Fruit fly (Drosophila melanogaster) whole organism, larva: ENCODE results near the gene CG8507.

Experiments used
- noc ChIP-seq: fragments of 200-800 bp; sonication (Bioruptor generic); optimal IDR thresholded peaks from 3 replicates; lab custom pipeline; 2019; ENCODE audit warnings: missing biosample characterization, mild to moderate bottlenecking, missing genetic modification characterization, moderate library complexity

Gene CG8507

DNA sequence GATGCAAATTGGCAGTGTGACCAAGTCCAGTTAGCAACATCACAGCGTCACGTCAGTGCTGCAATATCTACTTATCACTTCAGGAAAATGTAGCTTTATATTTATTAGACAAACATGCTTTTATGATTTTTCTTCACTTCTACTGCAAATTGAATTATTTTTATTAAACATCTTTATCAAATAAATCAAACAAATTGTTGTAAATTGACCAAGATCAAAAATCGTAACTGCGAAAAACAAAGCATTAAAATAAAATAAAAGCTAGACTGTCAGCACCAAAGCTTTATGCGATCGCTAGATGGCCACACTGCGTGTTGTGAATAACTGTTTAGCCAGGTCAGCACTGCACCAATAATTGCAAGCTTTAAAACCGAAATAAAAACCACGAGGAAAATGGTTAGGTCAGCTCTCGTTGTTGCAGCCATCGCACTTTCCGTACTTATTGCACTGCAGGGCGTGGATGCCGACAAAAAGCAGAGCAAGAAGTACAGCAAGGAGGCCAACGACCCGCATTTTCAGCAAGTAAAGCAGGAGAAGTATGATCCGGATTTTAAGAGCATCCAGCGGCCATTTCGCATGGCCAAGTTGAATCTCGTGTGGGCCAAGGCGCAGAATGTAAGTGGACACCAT lies at the start of gene CG8507, which contains the start of gene CG12945:
CG8507 (plus strand) TSS at position 307 of the 630 bp plus-strand sequence.
CG12945 (minus strand) TSS at position 45 of the 630 bp plus-strand sequence.
- peak; percentile 50 for TF ChIP-seq noc (tag; lab: Kevin White, UChicago)

DNA sequence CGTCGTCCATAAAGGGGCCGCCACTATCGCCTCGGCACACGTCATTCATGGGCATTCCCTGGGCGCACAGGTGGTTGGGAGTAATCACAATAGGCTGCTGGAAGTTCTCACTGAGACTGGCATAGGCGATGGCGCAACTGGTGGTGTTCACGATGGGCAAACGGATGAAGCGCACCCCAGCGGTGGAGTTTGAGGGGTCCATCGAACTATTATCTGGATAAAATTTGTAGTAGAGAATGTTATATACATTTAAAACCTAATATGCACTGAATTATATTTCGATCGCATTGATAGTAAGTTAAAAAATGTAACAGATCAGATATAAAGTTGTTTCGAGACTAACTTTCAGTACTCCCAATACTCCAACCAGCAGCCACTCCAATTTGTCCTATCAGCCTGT lies 48.1 kb upstream of the CG8507 start, which contains the start of gene CG31415:
CG31415 (plus strand) TSS at position 301 of the 400 bp plus-strand sequence.
- no peak for TF ChIP-seq noc (tag; lab: Kevin White, UChicago)

DNA sequence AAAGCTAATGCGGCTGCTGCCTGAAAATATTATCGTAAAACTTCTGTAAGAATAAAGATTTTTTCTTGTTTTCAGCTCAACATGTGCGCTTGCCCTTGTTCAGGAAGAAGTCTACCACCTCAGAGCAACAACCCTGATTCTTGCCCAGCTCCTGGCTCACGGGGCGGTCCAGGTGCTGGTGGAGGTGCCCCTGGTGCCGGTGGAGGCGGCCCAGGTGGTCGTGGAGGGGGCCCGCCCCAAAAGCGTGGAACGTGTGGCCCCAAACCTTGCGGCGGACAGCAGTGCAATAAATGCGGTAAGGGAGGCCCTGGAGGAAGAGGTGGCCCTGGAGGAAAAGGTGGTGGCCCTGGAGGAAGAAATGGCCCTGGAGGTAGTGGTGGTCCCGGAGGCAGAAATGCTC lies 47.3 kb upstream of the CG8507 start:
- no peak for TF ChIP-seq noc (tag; lab: Kevin White, UChicago)

DNA sequence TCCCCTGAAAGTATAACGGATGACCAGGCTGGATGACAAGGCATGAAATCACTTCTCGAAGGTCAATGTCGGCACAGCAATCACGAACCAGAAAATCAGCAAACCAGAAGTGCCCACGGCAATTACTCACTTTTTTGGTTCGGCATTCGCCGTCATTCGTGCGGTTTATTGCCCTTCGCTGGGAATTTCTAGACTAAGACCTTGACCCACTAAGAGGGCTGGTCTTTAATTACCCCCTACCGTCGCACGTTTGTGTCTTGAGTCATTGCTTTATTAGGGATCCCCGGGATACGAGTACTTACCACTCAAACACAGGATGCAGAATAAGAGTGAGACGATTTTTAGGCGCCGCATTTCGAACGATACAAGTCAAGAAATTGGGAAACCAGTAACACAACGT lies 45.8 kb upstream of the CG8507 start:
- TF ChIP-seq noc (tag; lab: Kevin White, UChicago), result no peak

DNA sequence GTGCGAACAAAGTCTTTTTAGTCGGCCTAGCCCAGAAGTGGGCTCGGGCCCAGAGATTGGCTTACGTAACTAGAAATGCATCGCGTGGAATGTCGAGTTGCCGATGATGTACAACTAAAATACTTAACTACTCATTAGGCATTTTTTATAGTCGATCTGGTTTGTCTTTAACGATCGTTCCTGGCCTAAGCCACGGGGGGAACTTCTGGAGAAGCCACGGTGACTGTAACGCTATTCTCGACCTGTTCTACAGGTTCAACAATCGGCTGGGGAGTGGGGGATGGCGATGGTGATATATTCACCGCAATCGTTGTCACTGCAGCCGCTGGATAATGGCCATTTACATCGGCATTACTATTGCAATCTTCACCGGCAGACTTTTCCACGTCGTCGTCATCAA lies 45.0 kb upstream of the CG8507 start, which contains the start of gene CG34409:
CG34409 (minus strand) TSS at position 101 of the 400 bp plus-strand sequence.
- no peak for TF ChIP-seq noc (tag; lab: Kevin White, UChicago)

DNA sequence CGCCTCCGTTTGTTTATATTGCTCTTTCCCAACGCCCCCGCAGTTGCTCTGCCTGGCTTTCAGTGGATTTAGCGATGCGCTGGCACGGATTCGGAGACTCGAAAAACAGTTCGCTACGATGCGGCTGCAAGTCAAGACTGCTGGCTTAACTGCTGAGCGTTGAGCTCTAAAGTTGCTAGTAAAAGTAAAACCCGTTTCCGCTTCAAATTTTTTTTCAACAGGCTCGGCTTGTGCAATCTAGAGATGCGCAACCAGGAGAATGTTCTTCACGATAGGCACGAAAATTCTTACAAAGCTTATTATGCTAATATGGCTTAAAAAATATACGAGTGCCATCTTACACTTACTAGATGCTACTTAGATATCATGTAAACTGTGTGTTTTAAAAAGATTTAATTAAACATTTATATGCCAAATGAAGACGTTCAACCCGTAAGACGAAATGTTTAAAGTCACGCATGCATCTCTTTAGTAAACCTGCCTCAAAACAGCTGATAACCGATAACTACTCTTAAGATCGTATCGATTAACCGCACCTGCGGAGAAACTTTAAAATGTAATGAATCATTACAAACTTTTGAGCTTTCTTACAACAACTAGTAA lies 43.9 kb upstream of the CG8507 start, which contains the start of gene CG12948:
CG12948 (minus strand) TSS at position 473 of the 603 bp plus-strand sequence.
- no peak for TF ChIP-seq noc (tag; lab: Kevin White, UChicago)

DNA sequence ATGACTTTTGCATAAGTTTGCCTTT lies 43.6 kb upstream of the CG8507 start, which contains the start of gene PpD3:
PpD3 (plus strand) TSS at position 1 of the 25 bp plus-strand sequence.
- no peak for TF ChIP-seq noc (tag; lab: Kevin White, UChicago)

DNA sequence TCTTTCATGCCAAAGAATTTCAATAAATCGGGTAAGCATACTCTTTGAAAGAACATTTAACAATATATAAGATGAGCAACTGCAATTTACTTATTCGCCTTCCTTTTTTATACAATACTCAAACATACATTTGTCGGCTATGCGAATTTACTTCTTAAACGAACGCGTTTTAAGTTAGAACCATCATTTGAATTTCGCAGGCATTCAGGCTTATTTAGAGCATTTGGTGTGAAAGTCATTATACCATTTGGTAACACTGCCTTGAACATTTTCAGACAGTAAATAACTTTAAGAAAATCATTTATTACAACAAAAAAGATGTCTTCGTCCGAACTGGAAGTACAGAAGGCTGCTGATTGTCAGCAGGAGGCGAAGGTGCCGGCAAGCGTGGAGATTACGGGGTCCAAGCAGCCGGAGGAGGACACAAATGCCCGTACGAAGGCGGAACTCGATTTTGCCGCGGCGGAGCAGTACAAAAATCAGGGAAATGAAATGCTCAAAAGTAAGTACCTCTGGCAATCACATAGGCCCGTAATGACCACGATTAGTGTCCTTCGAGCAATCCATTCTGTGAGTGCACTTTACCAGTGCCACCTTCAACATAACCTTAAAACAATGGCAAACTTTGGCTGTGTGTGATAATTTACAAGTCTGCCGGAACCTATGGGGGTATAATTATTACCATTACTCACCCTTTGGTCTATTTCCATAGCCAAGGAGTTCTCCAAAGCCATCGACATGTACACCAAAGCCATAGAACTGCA lies 43.2 kb upstream of the CG8507 start:
- TF ChIP-seq noc (tag; lab: Kevin White, UChicago), result no peak

DNA sequence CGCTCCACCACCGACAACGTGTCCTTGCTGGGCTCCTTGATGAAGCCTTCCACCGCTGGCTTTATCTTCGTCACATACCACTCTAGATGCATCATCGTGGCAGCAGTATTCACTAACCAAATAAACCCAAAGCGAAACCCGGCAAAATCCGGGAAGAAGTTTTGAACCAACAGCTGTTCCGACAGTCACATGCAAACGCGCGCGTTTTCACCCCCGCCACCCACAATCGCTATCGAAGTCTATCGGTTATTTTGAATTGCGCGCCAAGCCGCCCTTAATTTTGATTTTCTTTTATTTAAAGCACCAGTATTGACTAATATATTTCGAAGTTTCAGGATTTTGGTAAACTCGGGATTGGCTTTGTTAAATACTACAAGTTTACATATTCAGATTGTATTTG lies 36.8 kb upstream of the CG8507 start, which contains the start of gene Tti1:
Tti1 (minus strand) TSS at position 200 of the 400 bp plus-strand sequence.
- no peak for TF ChIP-seq noc (tag; lab: Kevin White, UChicago)

DNA sequence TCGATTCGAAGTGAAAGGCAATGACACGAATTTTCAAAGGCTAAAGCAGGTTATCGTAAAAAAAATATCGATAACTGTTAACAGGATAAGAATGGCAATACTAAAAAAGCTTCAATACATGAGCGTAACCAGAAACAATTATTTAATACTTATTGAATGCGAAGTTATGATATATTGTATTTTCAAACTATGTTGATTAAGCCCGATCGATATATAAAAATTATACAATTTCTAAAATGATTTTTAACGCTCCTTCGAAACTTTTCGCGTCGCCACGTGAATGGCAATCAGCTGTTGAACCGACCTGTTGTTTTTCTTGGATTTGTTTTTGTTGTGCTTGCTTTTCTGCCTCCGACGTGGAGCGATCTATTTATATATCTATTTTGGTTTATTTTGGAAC lies 35.1 kb upstream of the CG8507 start, which contains the start of the genes Alg12 and Rpt3R:
Alg12 (plus strand) TSS at position 305 of the 400 bp plus-strand sequence.
Rpt3R (minus strand) TSS at position 324 of the 400 bp plus-strand sequence.
- no peak for TF ChIP-seq noc (tag; lab: Kevin White, UChicago)

DNA sequence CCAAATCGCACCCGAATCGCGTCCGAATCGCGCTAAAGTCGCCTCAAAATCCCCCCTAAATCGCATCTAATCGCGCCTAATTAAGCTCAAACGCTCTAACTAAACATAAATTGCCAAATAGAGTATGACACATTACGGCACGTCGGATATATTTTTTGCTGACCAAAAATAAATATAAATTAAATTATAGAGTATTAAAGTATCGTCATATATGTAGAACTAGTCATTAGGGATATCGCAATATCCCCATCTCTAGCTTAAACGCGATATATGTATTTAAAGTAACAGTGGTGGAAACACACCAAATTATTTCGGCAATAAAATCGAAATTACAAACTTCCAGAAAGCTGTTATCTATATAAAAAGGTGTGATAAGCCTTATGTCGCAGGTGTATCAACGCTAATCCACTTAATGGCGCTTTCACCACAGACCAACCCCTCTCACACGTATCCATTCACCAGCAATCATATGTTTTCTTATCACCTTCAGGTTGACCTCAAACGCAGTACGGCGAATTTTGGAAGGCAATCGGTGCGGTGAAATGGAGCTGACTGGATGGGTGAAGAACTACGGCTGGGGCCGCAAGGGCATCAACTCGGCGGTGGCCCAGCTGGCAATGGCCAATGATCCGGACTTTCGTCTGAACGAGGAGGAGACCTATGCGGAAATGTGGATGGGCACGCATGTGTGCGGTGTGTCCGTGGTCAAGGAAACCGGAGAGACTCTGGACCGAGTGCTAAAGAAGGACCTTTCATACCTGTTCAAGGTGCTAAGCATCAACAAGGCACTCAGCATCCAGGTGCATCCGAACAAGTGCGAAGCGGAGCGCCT lies 31.7 kb upstream of the CG8507 start, which contains the start of gene Mpi:
Mpi (plus strand) TSS at position 263 of the 832 bp plus-strand sequence.
- no peak for TF ChIP-seq noc (tag; lab: Kevin White, UChicago)

DNA sequence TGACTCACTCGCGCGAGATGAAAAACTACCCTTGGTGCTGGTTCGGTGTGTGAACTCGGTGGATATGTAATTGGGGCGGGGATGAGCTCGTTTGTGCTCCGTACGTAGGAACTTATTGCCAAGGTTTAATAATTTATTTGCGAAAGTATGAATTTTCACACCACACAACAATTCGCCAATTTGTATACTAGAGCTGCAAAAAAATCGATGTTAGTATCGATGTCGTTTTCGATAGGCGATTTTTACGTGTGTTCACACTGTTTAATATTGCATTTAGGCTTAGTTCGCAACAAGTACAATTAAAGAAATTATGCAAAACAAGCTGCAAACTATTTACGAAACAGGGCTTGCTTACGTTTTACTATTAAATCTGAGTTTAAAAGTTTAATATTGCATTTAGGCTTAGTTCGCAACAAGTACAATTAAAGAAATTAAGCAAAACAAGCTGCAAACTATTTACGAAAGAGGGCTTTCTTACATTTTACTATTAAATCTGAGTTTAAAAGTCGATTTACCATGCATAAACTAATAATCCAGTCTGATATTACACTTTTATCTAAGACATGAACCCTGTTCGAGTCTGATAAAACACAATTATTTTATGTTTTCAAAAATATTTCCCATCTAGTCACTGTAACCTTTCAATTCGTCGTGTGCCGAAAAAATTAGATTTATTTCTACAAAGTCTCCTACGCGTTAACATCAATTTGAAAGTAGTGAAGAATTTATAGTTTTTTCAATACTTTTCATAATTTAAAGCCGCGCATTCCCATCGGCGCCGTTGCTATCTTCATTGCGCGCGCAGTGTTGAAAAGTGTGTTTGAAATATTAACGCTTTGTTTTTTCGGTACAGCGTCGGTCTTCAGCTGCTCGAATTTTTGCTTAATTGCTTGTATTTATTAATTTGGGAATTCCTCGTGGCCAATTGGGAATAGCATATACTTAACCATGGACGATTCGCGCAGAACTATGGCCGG lies 28.0 kb upstream of the CG8507 start, which contains the start of the genes Snap24 and CG8478:
Snap24 (minus strand) TSS at position 196 of the 977 bp plus-strand sequence.
CG8478 (plus strand) TSS at position 696 of the 977 bp plus-strand sequence.
- no peak for TF ChIP-seq noc (tag; lab: Kevin White, UChicago)

DNA sequence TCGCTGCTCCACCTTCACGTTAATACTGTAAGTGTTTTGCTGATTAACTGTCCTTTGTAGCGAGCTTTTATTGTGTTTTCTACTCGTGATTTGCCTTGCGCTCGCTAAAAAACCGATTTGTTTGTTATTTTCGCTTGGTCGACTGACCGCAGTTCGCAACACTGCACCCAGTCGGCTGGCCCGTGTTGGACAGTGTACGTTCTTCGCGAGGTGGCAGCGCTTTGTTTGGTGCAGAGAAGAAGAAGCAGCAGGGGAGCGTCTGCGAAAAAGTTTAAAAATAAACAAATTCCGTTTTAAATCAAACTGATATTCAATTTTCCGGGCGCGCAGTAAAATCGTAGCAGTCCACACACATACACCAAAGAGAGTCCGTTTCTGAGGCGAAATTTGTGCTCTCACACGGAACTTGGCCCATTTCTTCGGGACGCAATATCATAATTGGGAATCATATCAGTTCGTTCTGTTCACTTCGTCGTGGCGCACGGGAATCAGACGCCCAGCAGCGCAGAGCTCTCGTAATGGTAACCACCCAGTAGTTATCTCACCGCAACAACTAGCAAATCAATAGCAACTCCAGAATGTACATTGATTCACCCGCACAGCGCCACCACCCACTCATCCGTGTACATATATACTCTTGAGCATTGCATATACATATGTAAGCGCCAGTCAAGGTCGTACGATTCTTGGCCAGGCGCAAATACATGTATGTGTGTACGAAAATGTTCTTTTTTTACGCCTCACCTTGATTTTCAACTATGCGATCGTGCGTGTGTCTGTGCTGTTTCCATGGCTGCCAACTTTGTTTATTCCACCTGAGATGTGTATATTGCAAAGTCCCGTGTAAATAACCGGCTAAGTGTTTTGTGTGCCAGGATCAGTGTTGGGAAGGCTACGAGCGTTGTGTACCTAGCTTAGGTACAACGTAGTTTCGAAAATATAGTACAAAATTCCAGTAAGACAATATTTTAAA lies 23.4 kb upstream of the CG8507 start, which contains the start of gene Naa80:
Naa80 (plus strand) TSS at position 215 of the 973 bp plus-strand sequence.
- peak; percentile 49 for TF ChIP-seq noc (tag; lab: Kevin White, UChicago)
